Worm (Caenorhabditis elegans) whole organism, L1 larva: ENCODE data around the gene ceh-13.

Experiments used
- C04F5.9 ChIP-seq: sonication (generic microtip); optimal IDR thresholded peaks from 2 replicates; lab custom pipeline; 2016; ENCODE audit warnings: missing genetic modification characterization, missing compliant biosample characterization
- C16A3.4 ChIP-seq: fragments of 150-350 bp; optimal IDR thresholded peaks from 2 replicates; lab custom pipeline; 2014; ENCODE audit warnings: missing biosample characterization, missing genetic modification characterization
- aly-2 ChIP-seq: fragments of 150-350 bp; optimal IDR thresholded peaks from 2 replicates; lab custom pipeline; 2014; ENCODE audit warnings: missing biosample characterization, missing genetic modification characterization
- ama-1 ChIP-seq: fragments of 150-350 bp; optimal IDR thresholded peaks from 2 replicates; lab custom pipeline; 2014
- ceh-8 ChIP-seq: fragments of 200-800 bp; sonication (Bioruptor generic); optimal IDR thresholded peaks from 2 replicates; lab custom pipeline; 2018; ENCODE audit warnings: mild to moderate bottlenecking, missing genetic modification characterization, moderate library complexity, missing compliant biosample characterization
- ces-1 ChIP-seq: fragments of 150-350 bp; optimal IDR thresholded peaks from 2 replicates; lab custom pipeline; 2014; ENCODE audit warnings: missing biosample characterization, missing genetic modification reagents, missing genetic modification characterization
- efl-3 ChIP-seq: fragments of 200-800 bp; sonication (Bioruptor generic); optimal IDR thresholded peaks from 2 replicates; lab custom pipeline; 2018; ENCODE audit warnings: mild to moderate bottlenecking, missing genetic modification characterization, missing compliant biosample characterization
- egl-27 ChIP-seq, 2 experiments: fragments of 150-350 bp in 1 of 2; sonication (generic microtip); optimal IDR thresholded peaks; 3 replicates each; lab custom pipeline; 2017 to 2018; ENCODE audit warnings: missing biosample characterization in 2 of 2, missing genetic modification characterization in 2 of 2, missing genetic modification reagents in 2 of 2
- fkh-10 ChIP-seq: sonication (generic microtip); optimal IDR thresholded peaks from 2 replicates; lab custom pipeline; 2017; ENCODE audit warnings: missing biosample characterization, missing genetic modification reagents, missing genetic modification characterization
- fkh-4 ChIP-seq: sonication (generic microtip); optimal IDR thresholded peaks from 2 replicates; lab custom pipeline; 2016; ENCODE audit warnings: missing compliant biosample characterization, missing genetic modification characterization, borderline replicate concordance
- fkh-8 ChIP-seq: sonication (generic microtip); optimal IDR thresholded peaks from 2 replicates; lab custom pipeline; 2016; ENCODE audit warnings: mild to moderate bottlenecking, missing genetic modification characterization, missing compliant biosample characterization
- fos-1 ChIP-seq: fragments of 150-350 bp; optimal IDR thresholded peaks from 2 replicates; lab custom pipeline; 2014; ENCODE audit warnings: missing biosample characterization, missing genetic modification characterization
- hpl-2 ChIP-seq: fragments of 150-350 bp; optimal IDR thresholded peaks from 2 replicates; lab custom pipeline; 2014; ENCODE audit warnings: missing biosample characterization, missing genetic modification reagents, missing genetic modification characterization
- irx-1 ChIP-seq: sonication (generic microtip); optimal IDR thresholded peaks from 2 replicates; lab custom pipeline; 2016; ENCODE audit warnings: missing genetic modification characterization, missing compliant biosample characterization
- lin-13 ChIP-seq: fragments of 150-350 bp; optimal IDR thresholded peaks from 2 replicates; lab custom pipeline; 2014; ENCODE audit warnings: missing biosample characterization, missing genetic modification reagents, missing genetic modification characterization
- lin-14 ChIP-seq: fragments of 200-800 bp; sonication (Bioruptor generic); optimal IDR thresholded peaks from 2 replicates; lab custom pipeline; 2018; ENCODE audit warnings: mild to moderate bottlenecking, missing genetic modification characterization, moderate library complexity, missing compliant biosample characterization
- lin-39 ChIP-seq: fragments of 150-350 bp; optimal IDR thresholded peaks from 2 replicates; lab custom pipeline; 2014; ENCODE audit warnings: missing biosample characterization, missing genetic modification reagents, missing genetic modification characterization
- lsy-2 ChIP-seq, 2 experiments: fragments of 150-350 bp; optimal IDR thresholded peaks; 2 replicates each; lab custom pipeline; 2014; ENCODE audit warnings: missing biosample characterization in 2 of 2, missing genetic modification characterization in 2 of 2
- mab-9 ChIP-seq: fragments of 200-800 bp; sonication (Bioruptor generic); IDR thresholded peaks from 2 replicates; pipeline ENCODE4 v1.3.6; 2022; ENCODE audit warnings: missing genetic modification reagents, missing genetic modification characterization, missing compliant biosample characterization
- mdl-1 ChIP-seq, 2 experiments: fragments of 150-350 bp; optimal IDR thresholded peaks; 2 replicates each; lab custom pipeline; 2014 to 2017; ENCODE audit warnings: missing biosample characterization in 2 of 2, missing genetic modification characterization in 2 of 2, inconsistent platforms in 1 of 2
- mef-2 ChIP-seq: fragments of 150-350 bp; optimal IDR thresholded peaks from 2 replicates; lab custom pipeline; 2014; ENCODE audit warnings: missing biosample characterization, missing genetic modification characterization
- mep-1 ChIP-seq: fragments of 150-350 bp; optimal IDR thresholded peaks from 2 replicates; lab custom pipeline; 2014; ENCODE audit warnings: missing biosample characterization, missing genetic modification characterization
- nhr-11 ChIP-seq: fragments of 150-350 bp; optimal IDR thresholded peaks from 2 replicates; lab custom pipeline; 2014; ENCODE audit warnings: missing biosample characterization, missing genetic modification characterization
- nhr-12 ChIP-seq: sonication (generic microtip); optimal IDR thresholded peaks from 2 replicates; lab custom pipeline; 2017; ENCODE audit warnings: missing biosample characterization, missing genetic modification characterization
- nhr-19 ChIP-seq: fragments of 200-800 bp; sonication (Bioruptor generic); conservative IDR thresholded peaks from 2 replicates; pipeline ENCODE4 v1.3.6; 2022; ENCODE audit warnings: missing genetic modification characterization, missing compliant biosample characterization
- nhr-71 ChIP-seq: sonication (generic microtip); optimal IDR thresholded peaks from 2 replicates; lab custom pipeline; 2016; ENCODE audit warnings: mild to moderate bottlenecking, missing genetic modification characterization, moderate library complexity, missing compliant biosample characterization
- nhr-76 ChIP-seq: sonication (generic microtip); optimal IDR thresholded peaks from 2 replicates; lab custom pipeline; 2017; ENCODE audit warnings: missing biosample characterization, missing genetic modification characterization
- nhr-77 ChIP-seq: fragments of 150-350 bp; optimal IDR thresholded peaks from 2 replicates; lab custom pipeline; 2014; ENCODE audit warnings: missing biosample characterization, missing genetic modification characterization
- nhr-84 ChIP-seq: sonication (generic microtip); optimal IDR thresholded peaks from 2 replicates; lab custom pipeline; 2017; ENCODE audit warnings: missing biosample characterization, missing genetic modification characterization
- nhr-85 ChIP-seq: sonication (generic microtip); peaks from one replicate; lab custom pipeline; 2016; ENCODE audit warnings: missing genetic modification characterization, inconsistent platforms, missing compliant biosample characterization
- pax-3 ChIP-seq: fragments of 200-800 bp; sonication (Bioruptor generic); optimal IDR thresholded peaks from 2 replicates; lab custom pipeline; 2018; ENCODE audit warnings: mild to moderate bottlenecking, missing genetic modification characterization, moderate library complexity, missing compliant biosample characterization
- rnt-1 ChIP-seq: sonication (generic microtip); optimal IDR thresholded peaks from 2 replicates; lab custom pipeline; 2016; ENCODE audit warnings: mild to moderate bottlenecking, missing genetic modification characterization, moderate library complexity, missing compliant biosample characterization
- snu-23 ChIP-seq: sonication (generic microtip); optimal IDR thresholded peaks from 2 replicates; lab custom pipeline; 2016; ENCODE audit warnings: missing genetic modification characterization, missing compliant biosample characterization
- tbx-2 ChIP-seq: sonication (generic microtip); optimal IDR thresholded peaks from 2 replicates; lab custom pipeline; 2016; ENCODE audit warnings: missing genetic modification characterization, missing compliant biosample characterization
- tlp-1 ChIP-seq: fragments of 150-350 bp; optimal IDR thresholded peaks from 2 replicates; lab custom pipeline; 2014; ENCODE audit warnings: missing biosample characterization, missing genetic modification characterization
- unc-130 ChIP-seq: fragments of 150-350 bp; optimal IDR thresholded peaks from 2 replicates; lab custom pipeline; 2017; ENCODE audit warnings: missing biosample characterization, missing genetic modification characterization, inconsistent platforms
- unc-62 ChIP-seq: fragments of 150-350 bp; optimal IDR thresholded peaks from 2 replicates; lab custom pipeline; 2014; ENCODE audit warnings: missing biosample characterization, missing genetic modification reagents, missing genetic modification characterization
- unc-86 ChIP-seq: sonication (generic microtip); optimal IDR thresholded peaks from 2 replicates; lab custom pipeline; 2016; ENCODE audit warnings: missing genetic modification characterization, missing compliant biosample characterization
- vab-15 ChIP-seq: sonication (generic microtip); optimal IDR thresholded peaks from 2 replicates; lab custom pipeline; 2017; ENCODE audit warnings: missing genotype, mild to moderate bottlenecking, missing genetic modification characterization, missing compliant biosample characterization
- xbp-1 ChIP-seq: sonication (generic microtip); optimal IDR thresholded peaks from 2 replicates; lab custom pipeline; 2016; ENCODE audit warnings: missing genetic modification characterization, missing compliant biosample characterization
- zip-4 ChIP-seq: fragments of 200-800 bp; sonication (Bioruptor generic); optimal IDR thresholded peaks from 2 replicates; lab custom pipeline; 2018; ENCODE audit warnings: mild to moderate bottlenecking, missing genetic modification characterization, moderate library complexity, missing compliant biosample characterization
- ztf-11 ChIP-seq, 2 experiments: sonication (generic microtip); optimal IDR thresholded peaks; 2 replicates each; lab custom pipeline; 2016 to 2017; ENCODE audit warnings: missing genetic modification characterization in 2 of 2, missing biosample characterization in 1 of 2, missing compliant biosample characterization in 1 of 2

The ceh-13 gene

ce11 chrIII:7520672-7521071 is 34.8 kb upstream of the ceh-13 start, which contains the start of the genes cux-7 and C07H6.2 (continued):
- TF ChIP-seq hpl-2 (GFP tag; lab: Kevin White, UChicago) = peak; percentile 61
- peak; percentile 94 for TF ChIP-seq vab-15 (tag; lab: Kevin White, UChicago)
- TF ChIP-seq lsy-2 (tag; optimal IDR thresholded peaks at IDR 0.05; lab: Kevin White, UChicago) = peak; percentile 94 to 96
- peak; percentile 6 for TF ChIP-seq fkh-10 (GFP tag; lab: Kevin White, UChicago)
- TF ChIP-seq C16A3.4 (tag; lab: Kevin White, UChicago) = peak; percentile 92
- peak; percentile 62 for TF ChIP-seq ama-1 (lab: Kevin White, UChicago)
- TF ChIP-seq zip-4 (GFP tag; lab: Kevin White, UChicago) = peak; percentile 97
- no peak for TF ChIP-seq egl-27 (tag; optimal IDR thresholded peaks at IDR 0.05; lab: Kevin White, UChicago)
- TF ChIP-seq irx-1 (tag; lab: Kevin White, UChicago) = peak; percentile 100
- TF ChIP-seq aly-2 = peak; percentile 92
- peak; percentile 96 for TF ChIP-seq efl-3 (GFP tag; lab: Kevin White, UChicago)
- TF ChIP-seq ztf-11 (tag; optimal IDR thresholded peaks at IDR 0.05; lab: Kevin White, UChicago) = peak in 1 of 2 experiments; percentile 100
- peak; percentile 97 for TF ChIP-seq xbp-1 (tag; lab: Kevin White, UChicago)
- TF ChIP-seq unc-86 (tag; lab: Kevin White, UChicago) = peak; percentile 95
- no peak for TF ChIP-seq unc-62 (GFP tag; lab: Kevin White, UChicago)
- peak; percentile 94 for TF ChIP-seq fkh-8
- TF ChIP-seq lin-13 (GFP tag; lab: Kevin White, UChicago) = peak; percentile 92
- no peak for TF ChIP-seq nhr-84 (tag; lab: Kevin White, UChicago)
- peak; percentile 63 for TF ChIP-seq nhr-77 (tag; lab: Kevin White, UChicago)
- TF ChIP-seq nhr-19 (GFP tag; lab: Robert Waterston, UW) = peak; percentile 97
- peak; percentile 99 for TF ChIP-seq pax-3
- peak; percentile 98 for TF ChIP-seq C04F5.9 (tag; lab: Kevin White, UChicago)
- TF ChIP-seq ces-1 (GFP tag; lab: Kevin White, UChicago) = no peak
- peak; percentile 99 for TF ChIP-seq tbx-2
- peak; percentile 98 for TF ChIP-seq snu-23
- TF ChIP-seq tlp-1 (tag; lab: Kevin White, UChicago) = no peak
- peak; percentile 97 for TF ChIP-seq ceh-8 (GFP tag; lab: Kevin White, UChicago)
- peak; percentile 93 for TF ChIP-seq fos-1 (tag; lab: Kevin White, UChicago)
- peak; percentile 100 for TF ChIP-seq rnt-1 (tag; lab: Kevin White, UChicago)
- peak; percentile 97 for TF ChIP-seq mep-1 (tag; lab: Kevin White, UChicago)
- peak; percentile 75 for TF ChIP-seq nhr-11
- TF ChIP-seq mdl-1 (tag; optimal IDR thresholded peaks at IDR 0.05; lab: Kevin White, UChicago) = peak; percentile 13 to 91

ce11 chrIII:7521163-7521562 is 34.3 kb upstream of the ceh-13 start, which contains the start of gene lig-4:
TSS of gene lig-4 (plus strand) at chrIII:7521463.
- TF ChIP-seq aly-2 (no peak), mab-9 (GFP tag; lab: Robert Waterston, UW) (no peak), tbx-2 (no peak), lsy-2 (tag; optimal IDR thresholded peaks at IDR 0.05; lab: Kevin White, UChicago) (no peak), hpl-2 (GFP tag; lab: Kevin White, UChicago) (no peak), nhr-12 (tag; lab: Kevin White, UChicago) (no peak), nhr-85 (tag; lab: Kevin White, UChicago) (no peak), nhr-19 (GFP tag; lab: Robert Waterston, UW) (no peak), fkh-8 (no peak), irx-1 (tag; lab: Kevin White, UChicago) (no peak), mef-2 (no peak), lin-39 (tag; lab: Kevin White, UChicago) (no peak), nhr-76 (tag; lab: Kevin White, UChicago) (no peak)

- TF ChIP-seq lin-13 (GFP tag; lab: Kevin White, UChicago) (no peak), mdl-1 (tag; optimal IDR thresholded peaks at IDR 0.05; lab: Kevin White, UChicago) (no peak), nhr-85 (tag; lab: Kevin White, UChicago) (peak; percentile 69), nhr-71 (peak; percentile 41), unc-130 (peak; percentile 16), fkh-4 (tag; lab: Kevin White, UChicago) (no peak), rnt-1 (tag; lab: Kevin White, UChicago) (peak; percentile 49), C16A3.4 (tag; lab: Kevin White, UChicago) (no peak), snu-23 (peak; percentile 15), lsy-2 (tag; optimal IDR thresholded peaks at IDR 0.05; lab: Kevin White, UChicago) (peak; percentile 47 to 92), lin-14 (GFP tag; lab: Kevin White, UChicago) (peak; percentile 39), vab-15 (tag; lab: Kevin White, UChicago) (no peak), ceh-8 (GFP tag; lab: Kevin White, UChicago) (no peak)
Measured at ce11 chrIII:7524830-7525344, 30.6 kb upstream of the ceh-13 start.
